Fruit fly (Drosophila melanogaster) whole organism, embryonic: ENCODE results near the gene tral.

Experiments used
- Asciz ChIP-seq: fragments of 200-800 bp; sonication (Bioruptor generic); optimal IDR thresholded peaks from 2 replicates; lab custom pipeline; 2017; ENCODE audit warnings: missing biosample characterization, mild to moderate bottlenecking, missing genetic modification characterization, missing genetic modification reagents
- BEAF-32 ChIP-seq: fragments of 200-800 bp; sonication (Bioruptor generic); optimal IDR thresholded peaks from 3 replicates; lab custom pipeline; 2017; ENCODE audit warnings: missing biosample characterization, missing genetic modification characterization, mild to moderate bottlenecking, moderate library complexity, missing genetic modification reagents
- Blimp-1 ChIP-seq: fragments of 200-800 bp; sonication (Bioruptor generic); optimal IDR thresholded peaks from 3 replicates; lab custom pipeline; 2018; ENCODE audit warnings: missing biosample characterization, missing genetic modification characterization, mild to moderate bottlenecking, moderate library complexity, missing genetic modification reagents
- CG10543 ChIP-seq: fragments of 200-800 bp; sonication (Bioruptor generic); optimal IDR thresholded peaks from 3 replicates; lab custom pipeline; 2017; ENCODE audit warnings: missing biosample characterization, mild to moderate bottlenecking, missing genetic modification characterization, moderate library complexity
- CG11695 ChIP-seq: fragments of 200-800 bp; sonication (Bioruptor generic); IDR thresholded peaks from 3 replicates; pipeline ENCODE4 v1.3.6; 2022; ENCODE audit warnings: missing biosample characterization, missing genetic modification characterization
- CG12104 ChIP-seq: fragments of 200-800 bp; sonication (Bioruptor generic); optimal IDR thresholded peaks from 3 replicates; lab custom pipeline; 2016; ENCODE audit warnings: missing biosample characterization, missing genetic modification characterization
- CG12769 ChIP-seq: fragments of 200-800 bp; sonication (Bioruptor generic); optimal IDR thresholded peaks from 2 replicates; lab custom pipeline; 2019; ENCODE audit warnings: missing biosample characterization, mild to moderate bottlenecking, missing genetic modification characterization, moderate library complexity
- CG13894 ChIP-seq: fragments of 200-800 bp; sonication (Bioruptor generic); optimal IDR thresholded peaks from 3 replicates; lab custom pipeline; 2018; ENCODE audit warnings: missing biosample characterization, mild to moderate bottlenecking, missing genetic modification characterization, moderate library complexity
- CG14014 ChIP-seq: fragments of 200-800 bp; sonication (Bioruptor generic); IDR thresholded peaks from 2 replicates; pipeline ENCODE4 v1.3.6; 2022; ENCODE audit warnings: missing biosample characterization, missing genetic modification characterization
- CG1602 ChIP-seq: fragments of 200-800 bp; sonication (Bioruptor generic); optimal IDR thresholded peaks from 3 replicates; lab custom pipeline; 2016; ENCODE audit warnings: missing biosample characterization, missing genetic modification characterization
- CG31365 ChIP-seq: fragments of 200-800 bp; sonication (Bioruptor generic); optimal IDR thresholded peaks from 2 replicates; lab custom pipeline; 2018; ENCODE audit warnings: missing biosample characterization, mild to moderate bottlenecking, missing genetic modification characterization
- CG4328 ChIP-seq: fragments of 200-800 bp; sonication (Bioruptor generic); optimal IDR thresholded peaks from 3 replicates; lab custom pipeline; 2017; ENCODE audit warnings: missing biosample characterization, missing genetic modification reagents, missing genetic modification characterization
- CG43689 ChIP-seq: fragments of 200-800 bp; sonication (Bioruptor generic); IDR thresholded peaks from 2 replicates; pipeline ENCODE4 v1.3.6; 2022; ENCODE audit warnings: missing biosample characterization, missing genetic modification characterization
- CG5953 ChIP-seq: fragments of 200-800 bp; sonication (Bioruptor generic); IDR thresholded peaks from 2 replicates; pipeline ENCODE4 v1.3.6; 2022; ENCODE audit warnings: missing biosample characterization, missing genetic modification characterization
- CG7928 ChIP-seq: fragments of 200-800 bp; sonication (Bioruptor generic); optimal IDR thresholded peaks from 2 replicates; lab custom pipeline; 2017; ENCODE audit warnings: missing biosample characterization, mild to moderate bottlenecking, missing genetic modification characterization
- CG7987 ChIP-seq: fragments of 200-800 bp; sonication (Bioruptor generic); optimal IDR thresholded peaks from 2 replicates; lab custom pipeline; 2018; ENCODE audit warnings: missing biosample characterization, mild to moderate bottlenecking, missing genetic modification characterization, moderate library complexity
- CG8089 ChIP-seq: fragments of 200-800 bp; sonication (Bioruptor generic); optimal IDR thresholded peaks from 3 replicates; lab custom pipeline; 2016; ENCODE audit warnings: missing biosample characterization, missing genetic modification characterization
- CG9932 ChIP-seq: fragments of 200-800 bp; sonication (Bioruptor generic); IDR thresholded peaks from 2 replicates; pipeline ENCODE4 v1.3.6; 2022; ENCODE audit warnings: missing biosample characterization, missing genetic modification characterization
- CrebB ChIP-seq: fragments of 200-800 bp; sonication (Bioruptor generic); optimal IDR thresholded peaks from 3 replicates; lab custom pipeline; 2018; ENCODE audit warnings: missing biosample characterization, mild to moderate bottlenecking, missing genetic modification characterization
- D19A ChIP-seq: fragments of 200-800 bp; optimal IDR thresholded peaks from 3 replicates; lab custom pipeline; 2019; ENCODE audit warnings: missing biosample characterization, mild to moderate bottlenecking, missing genetic modification characterization, moderate library complexity
- E2f1 ChIP-seq: fragments of 200-800 bp; sonication (Bioruptor generic); IDR thresholded peaks from 2 replicates; pipeline ENCODE4 v1.3.6; 2022; ENCODE audit warnings: missing biosample characterization, missing genetic modification characterization
- Fer1 ChIP-seq: fragments of 200-800 bp; sonication (Bioruptor generic); optimal IDR thresholded peaks from 2 replicates; lab custom pipeline; 2017; ENCODE audit warnings: missing biosample characterization, mild to moderate bottlenecking, missing genetic modification characterization
- Fer3 ChIP-seq: fragments of 200-800 bp; sonication (Bioruptor generic); optimal IDR thresholded peaks from 2 replicates; lab custom pipeline; 2018; ENCODE audit warnings: missing biosample characterization, mild to moderate bottlenecking, missing genetic modification characterization, moderate library complexity
- Hey ChIP-seq: fragments of 200-800 bp; sonication (Bioruptor generic); optimal IDR thresholded peaks from 3 replicates; lab custom pipeline; 2018; ENCODE audit warnings: missing biosample characterization, mild to moderate bottlenecking, missing genetic modification characterization
- Hr3 ChIP-seq: fragments of 200-800 bp; sonication (Bioruptor generic); optimal IDR thresholded peaks from 3 replicates; lab custom pipeline; 2016; ENCODE audit warnings: missing biosample characterization, missing genetic modification characterization
- Hr51 ChIP-seq, 2 experiments: fragments of 200-800 bp; sonication (Bioruptor generic); optimal IDR thresholded peaks; 2 replicates in 1 of 2; 3 replicates in 1 of 2; lab custom pipeline; 2016 to 2018; ENCODE audit warnings: missing biosample characterization in 2 of 2, missing genetic modification characterization in 2 of 2, mild to moderate bottlenecking in 1 of 2, moderate library complexity in 1 of 2
- MTF-1 ChIP-seq: fragments of 200-800 bp; sonication (Bioruptor generic); optimal IDR thresholded peaks from 2 replicates; lab custom pipeline; 2018; ENCODE audit warnings: missing biosample characterization, mild to moderate bottlenecking, missing genetic modification characterization, borderline replicate concordance
- Oli ChIP-seq: fragments of 200-800 bp; sonication (Bioruptor generic); optimal IDR thresholded peaks from 2 replicates; lab custom pipeline; 2018; ENCODE audit warnings: missing biosample characterization, mild to moderate bottlenecking, missing genetic modification characterization, moderate library complexity
- Side ChIP-seq: fragments of 200-800 bp; sonication (Bioruptor generic); optimal IDR thresholded peaks from 2 replicates; lab custom pipeline; 2016; ENCODE audit warnings: missing biosample characterization, missing genetic modification characterization
- Usf ChIP-seq: fragments of 200-800 bp; sonication (Bioruptor generic); optimal IDR thresholded peaks from 2 replicates; lab custom pipeline; 2017; ENCODE audit warnings: missing genotype, missing biosample characterization, missing genetic modification characterization
- Vsx1 ChIP-seq: fragments of 200-800 bp; sonication (Bioruptor generic); optimal IDR thresholded peaks from 2 replicates; lab custom pipeline; 2017; ENCODE audit warnings: missing biosample characterization, mild to moderate bottlenecking, missing genetic modification characterization, missing genetic modification reagents
- ac ChIP-seq: fragments of 200-800 bp; sonication (Bioruptor generic); optimal IDR thresholded peaks from 3 replicates; lab custom pipeline; 2017; ENCODE audit warnings: missing biosample characterization, mild to moderate bottlenecking, missing genetic modification characterization
- ase ChIP-seq: fragments of 200-800 bp; sonication (Bioruptor generic); IDR thresholded peaks from 3 replicates; pipeline ENCODE4 v1.3.6; 2022; ENCODE audit warnings: missing biosample characterization, missing genetic modification characterization
- bowl ChIP-seq: fragments of 200-800 bp; sonication (Bioruptor generic); IDR thresholded peaks from 2 replicates; pipeline ENCODE4 v1.3.6; 2022; ENCODE audit warnings: missing biosample characterization, missing genetic modification characterization
- disco-r ChIP-seq: fragments of 200-800 bp; sonication (Bioruptor generic); optimal IDR thresholded peaks from 2 replicates; lab custom pipeline; 2016; ENCODE audit warnings: missing biosample characterization, missing genetic modification characterization
- dmrt11E ChIP-seq: fragments of 200-800 bp; sonication (Bioruptor generic); optimal IDR thresholded peaks from 3 replicates; lab custom pipeline; 2018; ENCODE audit warnings: missing biosample characterization, mild to moderate bottlenecking, missing genetic modification characterization, moderate library complexity
- fd64A ChIP-seq: fragments of 200-800 bp; sonication (Bioruptor generic); optimal IDR thresholded peaks from 3 replicates; lab custom pipeline; 2018; ENCODE audit warnings: missing biosample characterization, mild to moderate bottlenecking, missing genetic modification characterization
- grn ChIP-seq: fragments of 200-800 bp; sonication (Bioruptor generic); optimal IDR thresholded peaks from 3 replicates; lab custom pipeline; 2017; ENCODE audit warnings: missing biosample characterization, missing genetic modification characterization
- ind ChIP-seq: fragments of 200-800 bp; sonication (Bioruptor generic); optimal IDR thresholded peaks from 3 replicates; lab custom pipeline; 2016; ENCODE audit warnings: missing biosample characterization, missing genetic modification characterization
- kay ChIP-seq: fragments of 200-800 bp; sonication (Bioruptor generic); optimal IDR thresholded peaks from 2 replicates; lab custom pipeline; 2016; ENCODE audit warnings: missing biosample characterization, missing genetic modification characterization
- knrl ChIP-seq: fragments of 200-800 bp; sonication (Bioruptor generic); IDR thresholded peaks from 3 replicates; pipeline ENCODE4 v1.3.6; 2022; ENCODE audit warnings: missing biosample characterization, missing genetic modification characterization; ENCODE audit not compliant: partially characterized antibody
- lmd ChIP-seq: fragments of 200-800 bp; sonication (Bioruptor generic); IDR thresholded peaks from 2 replicates; pipeline ENCODE4 v1.3.6; 2022; ENCODE audit warnings: missing biosample characterization, missing genetic modification characterization
- nom ChIP-seq: fragments of 200-800 bp; sonication (Bioruptor generic); optimal IDR thresholded peaks from 2 replicates; lab custom pipeline; 2017; ENCODE audit warnings: missing biosample characterization, missing genetic modification characterization, mild to moderate bottlenecking, moderate library complexity, missing genetic modification reagents
- so ChIP-seq: fragments of 200-800 bp; sonication (Bioruptor generic); IDR thresholded peaks from 3 replicates; pipeline ENCODE4 v1.3.6; 2022; ENCODE audit warnings: missing biosample characterization, missing genetic modification characterization
- stwl ChIP-seq: fragments of 200-800 bp; sonication (Bioruptor generic); optimal IDR thresholded peaks from 3 replicates; lab custom pipeline; 2018; ENCODE audit warnings: missing biosample characterization, mild to moderate bottlenecking, missing genetic modification characterization, moderate library complexity
- trh ChIP-seq: fragments of 200-800 bp; sonication (Bioruptor generic); optimal IDR thresholded peaks from 2 replicates; lab custom pipeline; 2016; ENCODE audit warnings: missing biosample characterization, missing genetic modification characterization
- vnd ChIP-seq: fragments of 200-800 bp; sonication (Bioruptor generic); IDR thresholded peaks from 3 replicates; pipeline ENCODE4 v1.3.6; 2022; ENCODE audit warnings: missing biosample characterization, missing genetic modification characterization; ENCODE audit not compliant: partially characterized antibody
- wdn ChIP-seq: fragments of 200-800 bp; sonication (Bioruptor generic); IDR thresholded peaks from 2 replicates; pipeline ENCODE4 v1.3.6; 2022; ENCODE audit warnings: missing biosample characterization, missing genetic modification characterization

The tral gene

dm6 chr3L:12503865-12504650, 10.8 kb upstream of the tral start, which contains the start of the genes CG10646 and vih (continued):
- TF ChIP-seq Vsx1: peak; percentile 74
- no peak for TF ChIP-seq vnd
- TF ChIP-seq Fer3 (tag; lab: Kevin White, UChicago): peak; percentile 27
- no peak for TF ChIP-seq CG11695 (GFP tag; lab: Robert Waterston, UW)
- TF ChIP-seq Hr51 (GFP tag; optimal IDR thresholded peaks at IDR 0.05; lab: Kevin White, UChicago): peak in 1 of 2 experiments; percentile 49
- peak; percentile 57 for TF ChIP-seq Fer1 (GFP tag; lab: Kevin White, UChicago)
- TF ChIP-seq CG1602 (GFP tag; lab: Kevin White, UChicago): peak; percentile 48
- no peak for TF ChIP-seq Usf (GFP tag; lab: Kevin White, UChicago)
- TF ChIP-seq ase (GFP tag; lab: Robert Waterston, UW): no peak
- peak; percentile 33 for TF ChIP-seq Side (GFP tag; lab: Kevin White, UChicago)
- TF ChIP-seq bowl: no peak
- peak; percentile 13 for TF ChIP-seq kay (GFP tag; lab: Kevin White, UChicago)
- no peak for TF ChIP-seq CrebB (tag; lab: Kevin White, UChicago)
- TF ChIP-seq lmd: no peak
- TF ChIP-seq knrl (GFP tag; lab: Robert Waterston, UW): 0 out of 3 replicates have a peak, but pooled peaks have one; percentile 23
- peak; percentile 18 for TF ChIP-seq CG13894 (tag; lab: Kevin White, UChicago)
- TF ChIP-seq E2f1 (GFP tag; lab: Robert Waterston, UW): 0 out of 2 replicates have a peak, but pooled peaks have one; percentile 23
- no peak for TF ChIP-seq CG14014 (GFP tag; lab: Robert Waterston, UW)
- no peak for TF ChIP-seq CG12769 (tag; lab: Kevin White, UChicago)
- peak; percentile 35 for TF ChIP-seq D19A (tag; lab: Kevin White, UChicago)
- no peak for TF ChIP-seq wdn (GFP tag; lab: Robert Waterston, UW)
- peak; percentile 20 for TF ChIP-seq Oli (tag; lab: Kevin White, UChicago)
- peak; percentile 42 for TF ChIP-seq CG12104 (GFP tag; lab: Kevin White, UChicago)
- TF ChIP-seq CG4328: peak; percentile 51
- TF ChIP-seq ind (GFP tag; lab: Kevin White, UChicago): peak; percentile 59
- no peak for TF ChIP-seq so (GFP tag; lab: Robert Waterston, UW)
- no peak for TF ChIP-seq trh (GFP tag; lab: Kevin White, UChicago)
- TF ChIP-seq CG5953: no peak
- TF ChIP-seq Asciz (GFP tag; lab: Kevin White, UChicago): no peak
- peak; percentile 88 for TF ChIP-seq stwl (tag; lab: Kevin White, UChicago)
- TF ChIP-seq CG10543 (GFP tag; lab: Kevin White, UChicago): peak; percentile 65
- TF ChIP-seq Hey: no peak
- peak; percentile 62 for TF ChIP-seq Hr3
- TF ChIP-seq fd64A (GFP tag; lab: Kevin White, UChicago): no peak
- TF ChIP-seq BEAF-32 (GFP tag; lab: Kevin White, UChicago): peak; percentile 50
- no peak for TF ChIP-seq grn (GFP tag; lab: Kevin White, UChicago)
- TF ChIP-seq CG31365 (tag; lab: Kevin White, UChicago): no peak
- TF ChIP-seq MTF-1 (GFP tag; lab: Kevin White, UChicago): no peak
- 0 out of 2 replicates have a peak, but pooled peaks have one; percentile 46 for TF ChIP-seq CG9932
- no peak for TF ChIP-seq CG43689 (GFP tag; lab: Robert Waterston, UW)
- no peak for TF ChIP-seq ac (GFP tag; lab: Kevin White, UChicago)
- no peak for TF ChIP-seq Blimp-1 (GFP tag; lab: Kevin White, UChicago)
- TF ChIP-seq CG7987 (GFP tag; lab: Kevin White, UChicago): no peak
- peak; percentile 55 for TF ChIP-seq nom (GFP tag; lab: Kevin White, UChicago)
- no peak for TF ChIP-seq CG7928 (GFP tag; lab: Kevin White, UChicago)
- TF ChIP-seq disco-r (GFP tag; lab: Kevin White, UChicago): no peak
- TF ChIP-seq dmrt11E (tag; lab: Kevin White, UChicago): peak; percentile 56
- TF ChIP-seq CG8089: no peak
